Worm (Caenorhabditis elegans): ENCODE data around the gene cnx-1.

The cnx-1 gene

DNA sequence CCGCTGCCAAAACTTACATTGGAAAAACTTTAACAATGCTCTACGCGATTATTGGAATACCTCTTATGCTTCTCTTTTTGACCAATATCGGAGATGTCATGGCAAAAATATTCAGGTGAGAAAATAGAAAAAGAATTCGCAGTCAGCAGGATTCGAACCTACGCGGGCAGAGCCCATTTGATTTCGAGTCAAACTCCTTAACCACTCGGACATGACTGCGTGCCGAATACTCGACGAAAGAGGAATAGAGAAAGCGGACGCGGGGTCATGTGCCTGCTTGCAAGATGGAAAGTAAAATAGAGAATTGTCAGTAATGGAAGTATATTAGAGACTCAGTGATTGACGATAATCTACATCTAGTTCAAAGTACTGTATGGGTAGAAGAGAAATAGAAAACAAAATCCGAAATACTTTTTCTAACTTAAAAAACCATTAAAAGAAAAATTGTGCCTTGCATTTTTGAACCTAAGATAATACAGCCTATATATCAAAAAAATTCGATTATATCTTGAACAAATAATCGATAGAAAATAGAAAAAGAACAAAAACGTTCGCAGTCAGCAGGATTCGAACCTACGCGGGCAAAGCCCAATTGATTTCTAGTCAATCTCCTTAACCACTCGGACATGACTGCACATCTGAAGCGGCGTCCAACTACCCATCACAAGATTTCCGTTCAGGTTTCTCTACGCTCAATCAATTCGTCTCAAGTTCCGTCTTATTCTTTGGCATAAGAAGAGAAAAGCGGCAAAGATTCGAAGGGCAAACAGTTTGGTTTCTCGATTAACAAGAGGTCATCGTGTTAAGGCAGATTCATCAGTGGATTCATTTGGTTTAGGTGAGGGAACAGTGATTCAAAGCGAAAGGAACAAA, 44.8 kb upstream of the cnx-1 start (continued):
- TF ChIP-seq nhr-19 (GFP tag; conservative IDR thresholded peaks at IDR 0.05), result peak; percentile 43
- TF ChIP-seq mdl-1 (tag; optimal IDR thresholded peaks at IDR 0.05), result peak in 1 of 2 experiments; percentile 75
- peak; percentile 42 to 58 (median 53) for TF ChIP-seq ceh-82 (tag; optimal IDR thresholded peaks at IDR 0.05)
- TF ChIP-seq ces-1 (GFP tag; optimal IDR thresholded peaks at IDR 0.05), result no peak
- peak; percentile 12 for TF ChIP-seq blmp-1 (tag; optimal IDR thresholded peaks at IDR 0.05)
- TF ChIP-seq zag-1 (tag; optimal IDR thresholded peaks at IDR 0.05), result no peak
- no peak for TF ChIP-seq snpc-4 (tag; optimal IDR thresholded peaks at IDR 0.05)
- TF ChIP-seq egl-13 (tag; optimal IDR thresholded peaks at IDR 0.05), result peak; percentile 46
- peak; percentile 48 for TF ChIP-seq lir-3 (tag; optimal IDR thresholded peaks at IDR 0.05; ENCODE audit: poor library complexity)
- TF ChIP-seq rnt-1 (tag; optimal IDR thresholded peaks at IDR 0.05), result peak; percentile 79
- no peak for TF ChIP-seq nhr-28 (tag; optimal IDR thresholded peaks at IDR 0.05)
- TF ChIP-seq ceh-8 (GFP tag; optimal IDR thresholded peaks at IDR 0.05), result peak; percentile 23
- TF ChIP-seq nhr-76 (tag; optimal IDR thresholded peaks at IDR 0.05), result no peak
- no peak for TF ChIP-seq egl-27 (tag; optimal IDR thresholded peaks at IDR 0.05)
- peak; percentile 63 for TF ChIP-seq mep-1 (tag; optimal IDR thresholded peaks at IDR 0.05)
- peak; percentile 49 for TF ChIP-seq lin-13 (GFP tag; optimal IDR thresholded peaks at IDR 0.05)
- TF ChIP-seq pax-3 (tag; optimal IDR thresholded peaks at IDR 0.05), result peak; percentile 37
- TF ChIP-seq pag-3 (tag; optimal IDR thresholded peaks at IDR 0.05; ENCODE audit: borderline replicate concordance, insufficient read depth), result no peak
- no peak for TF ChIP-seq unc-62 (GFP tag; optimal IDR thresholded peaks at IDR 0.05)
- TF ChIP-seq skn-1 (tag; optimal IDR thresholded peaks at IDR 0.05), result no peak
- TF ChIP-seq ceh-90 (tag; optimal IDR thresholded peaks at IDR 0.05), result peak; percentile 41
- TF ChIP-seq unc-86 (tag; optimal IDR thresholded peaks at IDR 0.05), result peak; percentile 37
- TF ChIP-seq hlh-4 (tag; optimal IDR thresholded peaks at IDR 0.05), result no peak
- peak; percentile 74 for TF ChIP-seq nhr-71 (tag; optimal IDR thresholded peaks at IDR 0.05)
- TF ChIP-seq alr-1 (tag; optimal IDR thresholded peaks at IDR 0.05; ENCODE audit: borderline replicate concordance), result no peak
- TF ChIP-seq lin-35 (GFP tag; optimal IDR thresholded peaks at IDR 0.05), result peak; percentile 44 to 67
- TF ChIP-seq sox-4 (tag; optimal IDR thresholded peaks at IDR 0.05), result peak; percentile 2
- TF ChIP-seq elt-3 (tag; optimal IDR thresholded peaks at IDR 0.05), result peak in 1 of 6 experiments; percentile 18
- peak; percentile 23 to 47 (median 36) for TF ChIP-seq dpl-1 (GFP tag; optimal IDR thresholded peaks at IDR 0.05)
- TF ChIP-seq aha-1 (tag; optimal IDR thresholded peaks at IDR 0.05), result no peak
- peak; percentile 74 for TF ChIP-seq dsc-1 (tag; optimal IDR thresholded peaks at IDR 0.05)
- peak; percentile 8 for TF ChIP-seq nhr-11 (tag; optimal IDR thresholded peaks at IDR 0.05)

DNA sequence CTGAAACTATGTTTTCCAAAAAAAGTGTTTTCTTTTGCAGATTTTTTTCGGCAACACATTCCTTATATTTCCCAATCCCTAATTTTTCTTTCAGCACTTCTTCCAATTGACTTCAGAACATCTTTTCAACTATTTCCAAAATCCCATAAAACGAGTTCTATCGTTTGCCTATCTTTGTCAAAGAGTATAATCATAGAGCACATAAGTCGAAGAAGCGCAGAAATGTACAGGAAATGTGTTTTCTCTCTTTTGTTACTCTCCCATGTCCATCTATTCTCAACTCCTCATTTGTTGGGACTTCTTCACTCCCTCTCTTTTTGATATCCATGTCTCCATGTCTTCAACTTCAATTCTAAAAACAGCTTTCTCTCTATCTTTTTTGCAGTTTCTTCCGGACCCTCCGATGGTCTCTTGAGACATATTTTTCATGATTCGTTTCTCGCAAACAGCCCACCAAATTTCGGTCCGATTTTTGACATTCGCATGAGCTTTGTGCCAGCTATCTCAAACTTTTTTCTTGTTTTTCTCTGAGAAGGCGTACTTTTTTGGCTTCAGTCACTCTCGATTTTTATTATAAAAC, 43.4 kb upstream of the cnx-1 start, which contains the start of gene twk-48:
Gene twk-48, plus strand, starts transcription at position 530 of the 580 bp plus-strand sequence.
- no peak for TF ChIP-seq ama-1 (optimal IDR thresholded peaks at IDR 0.05)
- no peak for TF ChIP-seq unc-98 (GFP tag; IDR thresholded peaks at IDR 0.05)
- no peak for TF ChIP-seq alr-1 (tag; optimal IDR thresholded peaks at IDR 0.05; ENCODE audit: borderline replicate concordance)
- TF ChIP-seq lin-14 (GFP tag; optimal IDR thresholded peaks at IDR 0.05), result peak; percentile 57
- peak; percentile 73 for TF ChIP-seq fkh-10 (GFP tag; optimal IDR thresholded peaks at IDR 0.05)
- no peak for TF ChIP-seq nhr-85 (tag)
- no peak for TF ChIP-seq efl-1 (optimal IDR thresholded peaks at IDR 0.05)
- TF ChIP-seq efl-1 (GFP tag; optimal IDR thresholded peaks at IDR 0.05 in 1 of 2), result peak in 1 of 2 experiments; percentile 26
- TF ChIP-seq aly-2 (tag; optimal IDR thresholded peaks at IDR 0.05), result no peak
- no peak for TF ChIP-seq efl-3 (GFP tag; optimal IDR thresholded peaks at IDR 0.05)
- no peak for TF ChIP-seq sup-37 (GFP tag; optimal IDR thresholded peaks at IDR 0.05)

Data from whole organism, L1 larva.